Worm (Caenorhabditis elegans) whole organism, early embryonic: ENCODE results near the gene F47D12.6.

Experiments
- B0310.2 ChIP-seq: sonication (generic microtip); optimal IDR thresholded peaks from 2 replicates; lab custom pipeline; 2016; ENCODE audit warnings: mild to moderate bottlenecking, missing genetic modification characterization, missing compliant biosample characterization
- F13C5.2 ChIP-seq: sonication (generic microtip); optimal IDR thresholded peaks from 2 replicates; lab custom pipeline; 2017; ENCODE audit warnings: mild to moderate bottlenecking, missing genetic modification characterization, inconsistent platforms, missing compliant biosample characterization
- aly-1 ChIP-seq: sonication (generic microtip); optimal IDR thresholded peaks from 2 replicates; lab custom pipeline; 2016; ENCODE audit warnings: missing genetic modification characterization, missing compliant biosample characterization
- ama-1 ChIP-seq: fragments of 150-350 bp; optimal IDR thresholded peaks from 2 replicates; lab custom pipeline; 2014
- ceh-13 ChIP-seq: fragments of 200-800 bp; sonication (Bioruptor generic); optimal IDR thresholded peaks from 2 replicates; lab custom pipeline; 2018; ENCODE audit warnings: mild to moderate bottlenecking, missing genetic modification characterization, missing compliant biosample characterization
- ceh-36 ChIP-seq: sonication (generic microtip); optimal IDR thresholded peaks from 2 replicates; lab custom pipeline; 2016; ENCODE audit warnings: missing genetic modification characterization, inconsistent platforms, missing compliant biosample characterization
- ets-7 ChIP-seq: sonication (generic microtip); optimal IDR thresholded peaks from 2 replicates; lab custom pipeline; 2016; ENCODE audit warnings: missing genotype, missing genetic modification characterization, missing compliant biosample characterization
- flt-1 ChIP-seq: fragments of 200-800 bp; sonication (Bioruptor generic); IDR thresholded peaks from 2 replicates; pipeline ENCODE4 v1.3.6; 2022; ENCODE audit warnings: missing genetic modification characterization, missing compliant biosample characterization
- hmbx-1 ChIP-seq: sonication (generic microtip); optimal IDR thresholded peaks from 2 replicates; lab custom pipeline; 2016; ENCODE audit warnings: mild to moderate bottlenecking, missing genetic modification characterization, missing compliant biosample characterization
- hmg-4 ChIP-seq: fragments of 200-800 bp; sonication (Bioruptor generic); optimal IDR thresholded peaks from 2 replicates; lab custom pipeline; 2018; ENCODE audit warnings: mild to moderate bottlenecking, missing genetic modification characterization, missing compliant biosample characterization
- hnd-1 ChIP-seq: sonication (generic microtip); optimal IDR thresholded peaks from 2 replicates; lab custom pipeline; 2016; ENCODE audit warnings: missing genetic modification characterization, missing compliant biosample characterization
- pes-1 ChIP-seq: fragments of 200-800 bp; sonication (Bioruptor generic); IDR thresholded peaks from 2 replicates; pipeline ENCODE4 v1.3.6; 2022; ENCODE audit warnings: missing genetic modification reagents, missing genetic modification characterization, missing compliant biosample characterization
- scrt-1 ChIP-seq: fragments of 200-800 bp; sonication (Bioruptor generic); IDR thresholded peaks from 2 replicates; pipeline ENCODE4 v1.3.6; 2022; ENCODE audit warnings: missing genetic modification characterization, missing compliant biosample characterization
- sea-1 ChIP-seq: fragments of 200-800 bp; sonication (Bioruptor generic); conservative IDR thresholded peaks from 2 replicates; pipeline ENCODE4 v1.3.6; 2022; ENCODE audit warnings: missing genetic modification characterization, missing compliant biosample characterization
- tbx-11 ChIP-seq: fragments of 200-800 bp; sonication (Bioruptor generic); IDR thresholded peaks from 2 replicates; pipeline ENCODE4 v1.3.6; 2022; ENCODE audit warnings: missing genetic modification characterization, missing compliant biosample characterization
- tbx-37 ChIP-seq: fragments of 200-800 bp; sonication (Bioruptor generic); conservative IDR thresholded peaks from 2 replicates; pipeline ENCODE4 v1.3.6; 2022; ENCODE audit warnings: missing genetic modification reagents, missing genetic modification characterization, missing compliant biosample characterization
- tra-4 ChIP-seq: sonication (generic microtip); optimal IDR thresholded peaks from 2 replicates; lab custom pipeline; 2017; ENCODE audit warnings: missing genetic modification characterization, missing compliant biosample characterization

Gene F47D12.6

DNA sequence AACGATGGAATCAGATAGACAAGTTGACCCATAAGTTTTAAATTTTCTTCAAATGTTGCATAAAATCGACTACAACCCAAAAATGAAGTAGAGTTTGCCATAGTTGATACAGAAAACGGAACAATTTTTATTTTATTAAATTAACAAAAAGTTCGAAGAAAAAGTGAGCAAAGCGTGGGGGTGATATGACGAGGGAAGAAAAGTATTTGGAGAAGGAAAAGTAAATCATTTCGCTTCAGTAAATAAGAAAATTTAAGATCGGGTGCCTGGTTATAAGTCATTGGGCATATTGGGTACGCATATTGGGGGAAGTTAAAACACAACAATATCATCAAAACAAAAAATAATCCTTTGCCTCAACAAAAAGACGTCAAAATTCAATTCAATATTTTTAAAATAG lies 21.2 kb downstream of the F47D12.6 start, which contains the start of gene srg-6:
Gene srg-6, minus strand, starts transcription at position 101 of the 400 bp plus-strand sequence.
- TF ChIP-seq sea-1 (GFP tag; lab: Robert Waterston, UW) (no peak), ceh-36 (tag; lab: Kevin White, UChicago) (no peak), scrt-1 (no peak), pes-1 (no peak), tra-4 (tag; lab: Kevin White, UChicago) (no peak), flt-1 (GFP tag; lab: Robert Waterston, UW) (no peak), ceh-13 (GFP tag; lab: Kevin White, UChicago) (no peak), hnd-1 (no peak), B0310.2 (tag; lab: Kevin White, UChicago) (no peak), ama-1 (no peak), tbx-37 (GFP tag; lab: Robert Waterston, UW) (no peak), hmg-4 (GFP tag; lab: Kevin White, UChicago) (no peak), hmbx-1 (tag; lab: Kevin White, UChicago) (no peak), ets-7 (tag; lab: Kevin White, UChicago) (no peak), tbx-11 (GFP tag; lab: Robert Waterston, UW) (no peak), aly-1 (tag; lab: Kevin White, UChicago) (no peak), F13C5.2 (no peak)

DNA sequence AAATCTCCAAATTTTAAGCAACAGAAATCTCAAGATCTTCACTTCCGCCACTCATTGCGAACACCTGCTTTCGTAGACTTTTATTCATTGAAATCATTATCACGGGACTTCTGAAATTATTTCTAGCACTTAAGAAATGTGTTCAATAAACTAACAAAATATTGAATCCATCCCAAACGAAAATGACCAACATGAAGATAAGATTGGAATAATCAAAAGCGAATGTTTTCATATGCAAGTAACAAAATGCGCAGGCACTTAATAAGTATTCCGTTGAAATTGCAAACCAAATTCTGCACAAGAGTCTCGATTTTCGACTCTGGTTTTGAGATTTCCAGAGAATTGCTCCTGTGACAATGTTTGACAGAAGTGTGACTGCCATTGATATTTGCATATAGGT lies 22.6 kb downstream of the F47D12.6 start, which contains the start of gene srg-5:
Gene srg-5, minus strand, starts transcription at position 101 of the 400 bp plus-strand sequence.
- TF ChIP-seq hmg-4 (GFP tag; lab: Kevin White, UChicago) (no peak), flt-1 (GFP tag; lab: Robert Waterston, UW) (no peak)

DNA sequence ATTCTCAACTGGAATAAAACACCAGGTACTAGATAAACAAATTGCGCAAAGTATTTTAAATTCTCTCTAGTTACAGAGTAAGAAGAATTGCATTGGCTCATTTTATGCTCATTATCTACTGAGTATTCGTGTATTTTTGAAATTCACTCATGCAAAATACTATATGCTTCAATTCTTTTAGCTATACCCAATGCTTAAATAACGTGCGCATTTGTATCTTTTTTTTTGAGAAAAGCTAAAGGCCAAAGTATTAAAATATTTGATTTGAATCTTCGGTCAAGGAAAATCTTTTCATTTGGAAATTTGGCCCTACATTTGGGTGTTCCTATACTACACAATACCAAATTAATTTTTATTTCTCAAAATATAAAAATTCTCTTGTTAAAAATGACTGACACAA lies 25.1 kb downstream of the F47D12.6 start, which contains the start of gene srg-4:
Gene srg-4, minus strand, starts transcription at position 101 of the 400 bp plus-strand sequence.
- TF ChIP-seq sea-1 (GFP tag; lab: Robert Waterston, UW) (no peak), hmg-4 (GFP tag; lab: Kevin White, UChicago) (no peak)

DNA sequence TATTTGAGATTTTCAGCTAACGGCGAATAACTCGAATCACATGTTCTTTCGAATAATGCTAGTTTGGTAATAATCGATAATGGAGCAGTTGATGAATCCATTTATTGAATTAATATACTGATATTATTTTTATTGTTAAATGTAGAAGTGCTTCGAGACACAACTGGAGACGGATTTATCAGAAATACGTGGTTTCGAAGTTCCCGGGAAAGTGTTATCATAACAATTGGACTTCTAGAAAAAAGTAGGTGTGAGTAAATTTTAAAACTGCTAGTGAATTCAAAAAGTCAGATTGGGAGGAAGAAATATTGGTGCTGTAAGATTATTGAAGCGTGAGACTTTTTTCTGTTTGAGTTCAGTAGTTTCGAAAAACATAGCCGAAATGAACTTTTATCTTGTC lies 27.0 kb downstream of the F47D12.6 start, which contains the start of gene srg-2:
Gene srg-2, minus strand, starts transcription at position 101 of the 400 bp plus-strand sequence.
- TF ChIP-seq ceh-13 (GFP tag; lab: Kevin White, UChicago) (no peak), tbx-11 (GFP tag; lab: Robert Waterston, UW) (no peak), pes-1 (no peak), sea-1 (GFP tag; lab: Robert Waterston, UW) (no peak), F13C5.2 (no peak), B0310.2 (tag; lab: Kevin White, UChicago) (no peak), aly-1 (tag; lab: Kevin White, UChicago) (no peak), tbx-37 (GFP tag; lab: Robert Waterston, UW) (no peak), hmbx-1 (tag; lab: Kevin White, UChicago) (no peak), scrt-1 (no peak), hnd-1 (no peak), ets-7 (tag; lab: Kevin White, UChicago) (no peak), hmg-4 (GFP tag; lab: Kevin White, UChicago) (no peak), ceh-36 (tag; lab: Kevin White, UChicago) (no peak), flt-1 (GFP tag; lab: Robert Waterston, UW) (no peak), tra-4 (tag; lab: Kevin White, UChicago) (no peak), ama-1 (no peak)

DNA sequence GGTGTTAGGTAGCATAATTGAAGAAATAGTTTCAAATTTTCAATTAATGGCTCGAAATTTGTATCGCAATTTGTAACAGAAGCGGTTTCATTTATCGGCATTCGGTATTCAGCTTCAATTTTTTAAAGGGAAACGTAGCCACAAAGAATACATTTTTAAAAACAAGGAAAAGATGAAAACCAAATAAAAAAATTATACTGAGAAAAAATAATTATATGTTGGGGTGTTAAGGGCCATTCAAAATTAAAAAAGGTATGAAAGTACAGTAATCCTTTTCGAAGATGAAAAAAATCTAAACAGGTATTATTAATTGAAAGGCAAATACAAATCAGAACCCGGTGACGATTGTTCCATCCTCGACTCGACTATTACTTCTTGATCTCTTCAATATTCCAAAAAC lies 28.8 kb downstream of the F47D12.6 start, which contains the start of gene srg-1:
Gene srg-1, minus strand, starts transcription at position 101 of the 400 bp plus-strand sequence.
- TF ChIP-seq hmg-4 (GFP tag; lab: Kevin White, UChicago): no peak
- no peak for TF ChIP-seq F13C5.2
- TF ChIP-seq aly-1 (tag; lab: Kevin White, UChicago): no peak
- no peak for TF ChIP-seq ceh-13 (GFP tag; lab: Kevin White, UChicago)
- TF ChIP-seq hmbx-1 (tag; lab: Kevin White, UChicago): no peak
- TF ChIP-seq scrt-1: no peak
- TF ChIP-seq flt-1 (GFP tag; lab: Robert Waterston, UW): no peak
- TF ChIP-seq tbx-11 (GFP tag; lab: Robert Waterston, UW): no peak
- TF ChIP-seq tra-4 (tag; lab: Kevin White, UChicago): no peak
- TF ChIP-seq pes-1: no peak
- TF ChIP-seq ceh-36 (tag; lab: Kevin White, UChicago): no peak
- TF ChIP-seq ama-1: no peak

DNA sequence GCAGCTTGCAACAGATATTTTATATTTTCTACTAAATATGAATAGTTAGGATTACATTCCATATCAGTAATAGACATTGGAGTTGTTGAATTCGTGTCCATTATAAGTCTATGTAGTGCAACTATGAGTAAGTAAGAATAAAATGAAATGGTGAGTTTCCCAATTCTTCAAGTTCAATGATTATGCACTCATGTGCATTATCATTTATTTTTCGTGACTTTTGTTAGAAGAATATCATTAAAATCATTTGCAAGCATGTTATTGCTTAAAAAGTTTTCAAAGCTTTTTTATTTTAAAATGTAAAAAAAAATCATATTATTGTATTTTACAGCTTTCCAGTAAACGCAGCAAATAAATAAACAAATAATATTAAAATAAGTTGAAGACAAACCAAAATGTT lies 30.4 kb downstream of the F47D12.6 start, which contains the start of gene srg-9:
Gene srg-9, minus strand, starts transcription at position 101 of the 400 bp plus-strand sequence.
- TF ChIP-seq hnd-1 (no peak), B0310.2 (tag; lab: Kevin White, UChicago) (no peak)

DNA sequence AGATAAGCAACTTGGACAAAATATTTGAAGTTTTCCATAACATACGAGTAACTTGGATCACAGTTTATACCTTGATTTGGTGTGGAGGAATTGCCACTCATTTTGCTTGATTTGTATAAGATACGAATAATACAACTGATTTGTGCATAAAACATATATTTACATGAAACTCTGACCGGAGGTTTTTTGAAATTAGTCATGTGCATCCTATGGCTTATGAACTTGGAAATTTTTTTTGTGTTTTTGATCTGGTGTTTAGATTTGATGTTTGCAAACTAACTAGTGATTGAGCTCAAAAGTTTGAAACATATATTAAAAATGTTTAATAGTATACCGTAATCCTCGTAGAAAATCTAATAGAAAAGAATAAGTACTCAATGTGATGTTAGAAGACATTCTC lies 32.4 kb downstream of the F47D12.6 start, which contains the start of gene srg-8:
Gene srg-8, minus strand, starts transcription at position 101 of the 400 bp plus-strand sequence.
- no peak for TF ChIP-seq hmbx-1 (tag; lab: Kevin White, UChicago)

DNA sequence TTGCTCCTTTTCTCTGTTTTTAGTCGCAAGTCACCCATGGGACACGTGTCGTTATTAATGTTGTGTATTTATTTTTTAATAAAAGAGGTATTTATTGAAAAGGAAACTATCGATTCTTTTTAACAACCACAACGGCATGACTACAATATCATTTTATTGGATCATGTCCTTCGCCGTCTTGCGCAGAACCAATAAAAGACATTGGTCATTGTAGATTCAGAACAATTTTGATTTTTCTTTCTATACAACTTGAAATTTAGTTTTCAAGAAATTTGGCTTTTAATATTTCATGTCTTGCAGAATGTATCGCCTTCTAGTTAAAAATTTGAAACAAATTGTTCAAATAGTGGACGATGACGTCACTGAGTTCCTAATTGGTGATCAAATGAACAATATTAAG lies 35.6 kb downstream of the F47D12.6 start, which contains the start of gene amdh-1:
Gene amdh-1, plus strand, starts transcription at position 301 of the 400 bp plus-strand sequence.
- TF ChIP-seq B0310.2 (tag; lab: Kevin White, UChicago) (no peak), hnd-1 (no peak), ceh-36 (tag; lab: Kevin White, UChicago) (no peak), aly-1 (tag; lab: Kevin White, UChicago) (no peak)
